Worm (Caenorhabditis elegans): ENCODE results near the gene mrpl-32.

- TF ChIP-seq ceh-58 (GFP tag; IDR thresholded peaks at IDR 0.05) (no peak), hsf-1 (GFP tag; IDR thresholded peaks at IDR 0.05) (no peak), gei-17 (GFP tag; optimal IDR thresholded peaks at IDR 0.05) (no peak), F39B2.1 (GFP tag; IDR thresholded peaks at IDR 0.05) (no peak), egl-44 (GFP tag; IDR thresholded peaks at IDR 0.05) (no peak), pha-4 (tag; optimal IDR thresholded peaks at IDR 0.05) (no peak), ceh-40 (GFP tag; IDR thresholded peaks at IDR 0.05) (no peak), egrh-3 (GFP tag; IDR thresholded peaks at IDR 0.05) (no peak), nhr-120 (GFP tag; IDR thresholded peaks at IDR 0.05) (no peak), snpc-4 (GFP tag; optimal IDR thresholded peaks at IDR 0.05) (no peak), snpc-4 (tag; optimal IDR thresholded peaks at IDR 0.05) (no peak)
Measured at ce11 chrIII:8444433-8445090, 5.0 kb upstream of the mrpl-32 start.
